Worm (Caenorhabditis elegans): ENCODE measurements around the gene F54C8.7.

- no peak for TF ChIP-seq flt-1 (GFP tag; IDR thresholded peaks at IDR 0.05)
- no peak for TF ChIP-seq ama-1 (optimal IDR thresholded peaks at IDR 0.05)
- no peak for TF ChIP-seq tbx-11 (GFP tag; IDR thresholded peaks at IDR 0.05)
- no peak for TF ChIP-seq F13C5.2 (tag; optimal IDR thresholded peaks at IDR 0.05)
- no peak for TF ChIP-seq ceh-13 (GFP tag; optimal IDR thresholded peaks at IDR 0.05)
- no peak for TF ChIP-seq tra-4 (tag; optimal IDR thresholded peaks at IDR 0.05)
- no peak for TF ChIP-seq ets-7 (tag; optimal IDR thresholded peaks at IDR 0.05)
- no peak for TF ChIP-seq B0310.2 (tag; optimal IDR thresholded peaks at IDR 0.05)
- no peak for TF ChIP-seq scrt-1 (GFP tag; IDR thresholded peaks at IDR 0.05)
These were observed 11.6 kb upstream of the F54C8.7 start, which contains the start of gene B0464.9 for ce11 chrIII:9465424-9465823.
